Worm (Caenorhabditis elegans) whole organism, midembryonic: ENCODE measurements around the gene C23H3.9.

Experiments
- T22C8.4 ChIP-seq: fragments of 200-800 bp; sonication (Bioruptor generic); IDR thresholded peaks from 2 replicates; pipeline ENCODE4 v1.3.6; 2022; ENCODE audit warnings: missing genetic modification characterization, missing compliant biosample characterization
- cog-1 ChIP-seq: sonication (generic microtip); optimal IDR thresholded peaks from 2 replicates; lab custom pipeline; 2016; ENCODE audit warnings: missing genetic modification characterization, missing compliant biosample characterization
- flt-1 ChIP-seq: fragments of 200-800 bp; sonication (Bioruptor generic); IDR thresholded peaks from 2 replicates; pipeline ENCODE4 v1.3.6; 2022; ENCODE audit warnings: missing genetic modification characterization, missing compliant biosample characterization
- klf-2 ChIP-seq: fragments of 200-800 bp; sonication (Bioruptor generic); conservative IDR thresholded peaks from 2 replicates; pipeline ENCODE4 v1.3.6; 2022; ENCODE audit warnings: missing genetic modification reagents, missing genetic modification characterization, missing compliant biosample characterization
- med-1 ChIP-seq: sonication (generic microtip); optimal IDR thresholded peaks from 2 replicates; lab custom pipeline; 2017; ENCODE audit warnings: missing genetic modification characterization, mild to moderate bottlenecking, missing compliant biosample characterization, antibody characterized with exemption, missing genetic modification reagents; ENCODE audit not compliant: insufficient read depth
- ref-1 ChIP-seq: fragments of 200-800 bp; sonication (Bioruptor generic); conservative IDR thresholded peaks from 2 replicates; pipeline ENCODE4 v1.3.6; 2022; ENCODE audit warnings: missing genetic modification reagents, missing genetic modification characterization, missing compliant biosample characterization
- tab-1 ChIP-seq: fragments of 200-800 bp; sonication (Bioruptor generic); IDR thresholded peaks from 2 replicates; pipeline ENCODE4 v1.3.6; 2022; ENCODE audit warnings: missing genetic modification characterization, missing compliant biosample characterization
- ztf-23 ChIP-seq: fragments of 200-800 bp; sonication (Bioruptor generic); IDR thresholded peaks from 2 replicates; pipeline ENCODE4 v1.3.6; 2022; ENCODE audit warnings: missing genetic modification reagents, missing genetic modification characterization, missing compliant biosample characterization
- ztf-29 ChIP-seq: fragments of 200-800 bp; sonication (Bioruptor generic); IDR thresholded peaks from 2 replicates; pipeline ENCODE4 v1.3.6; 2022; ENCODE audit warnings: missing genetic modification reagents, missing genetic modification characterization, missing compliant biosample characterization

Gene C23H3.9

DNA sequence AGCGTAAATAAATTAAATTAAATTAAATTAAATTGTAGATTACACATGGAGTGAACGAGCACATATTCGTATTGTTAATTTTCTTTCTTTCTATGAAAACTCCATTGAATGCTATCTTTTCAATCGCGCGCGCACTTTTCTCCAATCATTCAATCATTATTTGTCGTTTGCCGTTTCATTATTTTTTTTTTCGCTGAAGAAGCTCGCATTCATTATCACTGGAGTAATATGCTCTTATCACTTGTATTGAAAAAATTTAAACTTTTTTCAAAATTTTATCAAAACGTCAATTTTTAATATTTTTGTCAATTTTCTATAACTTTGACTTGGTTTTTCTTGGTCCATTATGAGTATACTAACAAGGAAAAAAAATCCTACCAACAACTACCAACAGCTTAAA lies 13.6 kb downstream of the C23H3.9 start:
- TF ChIP-seq ref-1, result no peak
- no peak for TF ChIP-seq tab-1 (GFP tag; lab: Robert Waterston, UW)
- TF ChIP-seq flt-1, result no peak
- no peak for TF ChIP-seq ztf-23 (GFP tag; lab: Robert Waterston, UW)
- no peak for TF ChIP-seq med-1 (GFP tag; lab: Kevin White, UChicago)
- no peak for TF ChIP-seq klf-2 (GFP tag; lab: Robert Waterston, UW)
- no peak for TF ChIP-seq T22C8.4 (GFP tag; lab: Robert Waterston, UW)
- no peak for TF ChIP-seq cog-1 (tag; lab: Kevin White, UChicago)
- no peak for TF ChIP-seq ztf-29 (GFP tag; lab: Robert Waterston, UW)

DNA sequence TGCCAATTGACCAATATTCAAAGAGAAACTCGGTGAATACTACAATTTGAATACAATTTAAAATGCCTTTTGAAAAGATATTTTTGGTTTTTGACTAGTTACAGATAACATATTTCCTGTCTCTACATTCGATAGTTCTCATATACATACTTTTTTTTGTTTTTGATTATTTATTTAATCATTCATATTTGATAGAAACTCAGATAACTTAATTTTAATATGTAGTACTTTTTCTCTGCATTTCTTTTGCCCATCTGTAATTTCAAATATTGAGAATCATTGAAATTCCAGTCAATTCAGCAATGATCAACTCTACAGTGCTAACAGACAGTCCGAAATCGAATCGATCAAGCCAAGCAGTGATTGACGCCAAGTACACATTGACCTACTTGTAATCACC lies 18.1 kb downstream of the C23H3.9 start, which contains the start of gene C23H3.2:
TSS of gene C23H3.2 (plus strand) at position 301 of the 400 bp plus-strand sequence.
- no peak for TF ChIP-seq klf-2 (GFP tag; lab: Robert Waterston, UW)
- TF ChIP-seq flt-1, result no peak
- TF ChIP-seq ztf-23 (GFP tag; lab: Robert Waterston, UW), result no peak
- TF ChIP-seq ztf-29 (GFP tag; lab: Robert Waterston, UW), result no peak
- no peak for TF ChIP-seq med-1 (GFP tag; lab: Kevin White, UChicago)
- TF ChIP-seq tab-1 (GFP tag; lab: Robert Waterston, UW), result no peak
- no peak for TF ChIP-seq cog-1 (tag; lab: Kevin White, UChicago)
- TF ChIP-seq ref-1, result no peak
- no peak for TF ChIP-seq T22C8.4 (GFP tag; lab: Robert Waterston, UW)

DNA sequence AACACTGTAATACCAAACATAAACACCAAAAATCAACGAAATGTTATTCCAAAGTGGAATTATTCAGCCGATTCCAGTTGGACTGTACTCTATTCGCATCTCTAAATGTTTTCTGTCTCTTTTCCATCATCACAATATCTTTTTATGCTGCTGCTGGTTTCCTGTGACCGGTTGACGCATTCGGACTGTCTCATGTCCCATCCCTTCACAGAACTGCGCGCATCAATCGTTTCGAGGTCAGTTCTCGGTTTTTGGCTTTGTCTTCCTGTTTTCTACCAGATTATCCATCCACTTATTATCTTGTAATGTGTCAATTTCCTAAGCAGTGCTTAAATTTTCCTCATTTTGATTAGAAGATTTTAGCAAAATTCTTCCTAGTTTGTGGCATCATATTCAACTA lies 19.0 kb downstream of the C23H3.9 start:
- TF ChIP-seq ztf-29 (GFP tag; lab: Robert Waterston, UW), result no peak
- no peak for TF ChIP-seq klf-2 (GFP tag; lab: Robert Waterston, UW)
- no peak for TF ChIP-seq flt-1
- TF ChIP-seq tab-1 (GFP tag; lab: Robert Waterston, UW), result no peak
- no peak for TF ChIP-seq ref-1
- no peak for TF ChIP-seq cog-1 (tag; lab: Kevin White, UChicago)
- TF ChIP-seq med-1 (GFP tag; lab: Kevin White, UChicago), result no peak
- TF ChIP-seq ztf-23 (GFP tag; lab: Robert Waterston, UW), result no peak
- no peak for TF ChIP-seq T22C8.4 (GFP tag; lab: Robert Waterston, UW)

DNA sequence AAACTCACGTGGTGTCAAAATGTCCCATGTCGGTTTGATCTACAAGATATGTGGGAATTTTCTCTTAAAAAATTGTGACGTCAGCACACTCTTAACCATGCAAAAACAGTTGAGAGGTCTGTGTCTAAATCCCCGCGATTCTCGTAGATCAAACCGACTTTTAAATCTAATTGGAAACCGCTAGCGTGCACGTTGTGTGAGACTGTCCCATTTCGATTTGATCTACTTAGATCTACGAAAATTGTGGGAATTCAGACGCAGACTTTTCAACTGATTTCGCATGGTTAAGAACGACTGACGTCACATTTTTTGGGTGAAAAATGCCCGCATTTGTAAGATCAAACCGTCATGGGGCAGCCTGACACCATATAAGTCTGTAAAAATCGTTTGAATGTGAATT lies 21.2 kb downstream of the C23H3.9 start:
- TF ChIP-seq ztf-29 (GFP tag; lab: Robert Waterston, UW) (no peak), klf-2 (GFP tag; lab: Robert Waterston, UW) (no peak), tab-1 (GFP tag; lab: Robert Waterston, UW) (no peak), cog-1 (tag; lab: Kevin White, UChicago) (no peak), T22C8.4 (GFP tag; lab: Robert Waterston, UW) (no peak), ztf-23 (GFP tag; lab: Robert Waterston, UW) (no peak), flt-1 (no peak), med-1 (GFP tag; lab: Kevin White, UChicago) (no peak), ref-1 (no peak)

DNA sequence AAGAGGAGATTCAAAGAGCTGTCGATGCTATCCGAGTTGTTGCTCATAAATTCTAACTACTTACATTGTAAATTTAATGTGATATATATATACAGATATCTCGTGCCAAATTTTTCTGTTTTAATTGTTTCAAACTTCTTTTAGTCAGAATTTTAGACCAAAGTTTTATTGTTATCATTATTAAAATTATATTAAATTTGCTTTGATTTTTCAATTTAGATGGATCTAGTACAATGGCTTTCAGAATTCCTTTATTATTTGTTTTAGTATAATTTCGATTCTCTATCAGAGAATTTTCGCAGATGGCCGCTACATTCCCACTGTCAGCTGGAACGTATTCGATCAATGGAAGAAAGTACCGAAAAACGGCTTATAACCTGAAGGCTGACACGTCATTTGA lies 21.7 kb downstream of the C23H3.9 start, which contains the start of gene ascc-1:
TSS of gene ascc-1 (plus strand) at position 301 of the 400 bp plus-strand sequence.
- TF ChIP-seq med-1 (GFP tag; lab: Kevin White, UChicago) (no peak), cog-1 (tag; lab: Kevin White, UChicago) (no peak), tab-1 (GFP tag; lab: Robert Waterston, UW) (no peak), T22C8.4 (GFP tag; lab: Robert Waterston, UW) (no peak), ref-1 (no peak), ztf-29 (GFP tag; lab: Robert Waterston, UW) (no peak), ztf-23 (GFP tag; lab: Robert Waterston, UW) (no peak), klf-2 (GFP tag; lab: Robert Waterston, UW) (no peak), flt-1 (no peak)

DNA sequence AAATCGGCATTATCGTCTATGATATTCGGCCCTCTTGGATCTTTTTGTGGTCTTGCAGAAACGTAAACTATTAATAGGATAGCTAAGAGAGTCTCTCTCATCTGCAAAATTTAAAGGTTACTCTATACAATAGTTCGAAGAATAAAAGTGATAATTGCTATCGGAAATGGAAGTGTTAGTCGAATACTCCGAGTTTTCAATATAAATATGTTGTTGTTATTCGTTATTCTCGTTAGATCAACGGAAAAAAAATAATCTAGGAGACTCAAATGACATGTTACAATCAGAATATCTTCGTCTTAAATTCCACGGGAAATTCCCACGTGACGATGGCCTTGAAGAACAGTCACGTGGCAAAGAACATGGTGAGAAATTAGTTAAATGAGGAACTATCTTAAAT lies 23.9 kb downstream of the C23H3.9 start, which contains the start of gene tre-5:
TSS of gene tre-5 (minus strand) at position 101 of the 400 bp plus-strand sequence.
- TF ChIP-seq tab-1 (GFP tag; lab: Robert Waterston, UW) (no peak), cog-1 (tag; lab: Kevin White, UChicago) (no peak), klf-2 (GFP tag; lab: Robert Waterston, UW) (no peak), ztf-23 (GFP tag; lab: Robert Waterston, UW) (no peak)

DNA sequence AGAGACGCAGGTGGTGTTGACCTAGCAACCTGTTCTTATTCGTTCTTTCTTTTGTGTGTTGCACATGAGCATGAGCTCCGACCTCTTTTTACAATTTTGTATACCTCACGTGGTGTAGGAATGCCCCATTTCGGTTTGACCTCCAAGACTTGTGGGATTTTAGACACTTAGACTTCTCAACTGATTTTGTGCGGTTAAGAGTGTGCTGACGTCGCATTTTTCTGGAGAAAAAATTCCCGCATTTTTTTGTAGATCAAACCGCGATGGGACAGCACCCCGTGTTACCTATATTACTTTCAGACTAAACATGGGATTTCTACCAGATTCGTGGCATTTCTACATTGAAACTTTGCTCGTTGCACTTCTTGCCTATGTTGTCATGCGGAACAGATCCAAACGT lies 27.7 kb downstream of the C23H3.9 start, which contains the start of gene sptl-1:
TSS of gene sptl-1 (plus strand) at position 301 of the 400 bp plus-strand sequence.
- TF ChIP-seq tab-1 (GFP tag; lab: Robert Waterston, UW) (no peak), T22C8.4 (GFP tag; lab: Robert Waterston, UW) (no peak), med-1 (GFP tag; lab: Kevin White, UChicago) (no peak), ztf-29 (GFP tag; lab: Robert Waterston, UW) (no peak), klf-2 (GFP tag; lab: Robert Waterston, UW) (no peak)

DNA sequence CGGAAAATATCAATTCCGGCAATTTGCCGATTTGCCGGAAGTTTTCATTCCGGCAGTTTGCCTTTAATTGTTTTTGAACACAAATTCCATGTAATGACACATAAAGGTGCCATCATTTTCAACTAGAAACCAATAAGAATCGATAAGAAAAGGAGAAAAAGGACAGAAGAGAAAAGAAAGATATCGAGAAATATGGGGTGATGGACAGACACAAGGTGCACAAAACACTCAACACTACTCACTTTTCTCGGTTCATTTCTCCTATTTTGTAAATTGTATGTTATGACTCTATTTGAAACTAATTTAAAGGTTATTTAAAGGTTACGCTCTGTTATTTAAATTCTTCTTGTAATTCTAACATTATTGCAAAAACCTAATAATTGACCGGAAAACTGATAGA lies 28.2 kb downstream of the C23H3.9 start:
- no peak for TF ChIP-seq ztf-29 (GFP tag; lab: Robert Waterston, UW)
- TF ChIP-seq ztf-23 (GFP tag; lab: Robert Waterston, UW), result no peak
- no peak for TF ChIP-seq klf-2 (GFP tag; lab: Robert Waterston, UW)
- TF ChIP-seq ref-1, result no peak
- TF ChIP-seq T22C8.4 (GFP tag; lab: Robert Waterston, UW), result no peak
- TF ChIP-seq tab-1 (GFP tag; lab: Robert Waterston, UW), result no peak
- no peak for TF ChIP-seq med-1 (GFP tag; lab: Kevin White, UChicago)
- TF ChIP-seq cog-1 (tag; lab: Kevin White, UChicago), result no peak
- no peak for TF ChIP-seq flt-1

DNA sequence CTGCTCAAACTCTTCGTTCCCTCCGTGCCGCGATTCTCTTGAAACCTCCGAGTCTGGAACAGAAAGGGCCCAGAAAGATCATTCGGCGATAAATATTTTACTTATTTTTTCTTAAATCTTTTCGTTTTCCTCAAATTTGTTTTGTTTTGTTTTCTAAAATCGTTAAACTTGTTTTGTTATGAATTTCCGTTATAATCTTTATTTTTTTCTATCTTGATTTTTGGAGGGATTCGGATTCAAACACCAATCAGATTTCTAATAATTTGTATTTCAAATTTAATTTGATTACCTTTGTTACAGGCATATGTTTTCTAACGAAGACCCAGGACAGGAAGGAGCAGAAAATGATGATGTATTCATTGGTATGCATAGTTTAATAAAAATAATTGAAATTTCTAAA lies 31.8 kb downstream of the C23H3.9 start, which contains the start of gene C23H3.5:
TSS of gene C23H3.5 (plus strand) at position 301 of the 400 bp plus-strand sequence.
- TF ChIP-seq flt-1 (no peak), ztf-29 (GFP tag; lab: Robert Waterston, UW) (no peak)

DNA sequence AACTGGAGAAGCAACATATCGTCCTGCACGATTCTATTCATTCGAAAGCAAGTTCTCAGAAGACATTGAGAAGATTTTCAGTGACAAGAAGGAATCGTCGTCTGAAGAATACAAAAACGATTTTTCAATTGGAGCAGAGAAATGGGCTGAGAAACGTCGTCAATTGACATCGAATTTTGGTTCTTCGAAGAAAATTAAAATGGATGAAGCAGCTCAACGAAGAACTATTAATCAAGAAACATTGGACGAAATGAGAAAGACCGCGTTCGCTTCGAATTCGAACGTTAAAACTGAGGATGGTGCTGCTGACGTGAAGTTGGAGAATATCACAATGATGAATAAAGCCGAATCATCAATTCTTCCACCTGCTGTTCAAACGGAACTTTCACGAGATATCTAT lies 33.0 kb downstream of the C23H3.9 start, which contains the start of gene rpt-4:
TSS of gene rpt-4 (minus strand) at position 101 of the 400 bp plus-strand sequence.
- TF ChIP-seq ztf-29 (GFP tag; lab: Robert Waterston, UW) (no peak), med-1 (GFP tag; lab: Kevin White, UChicago) (no peak), flt-1 (no peak), ztf-23 (GFP tag; lab: Robert Waterston, UW) (no peak), T22C8.4 (GFP tag; lab: Robert Waterston, UW) (no peak), klf-2 (GFP tag; lab: Robert Waterston, UW) (no peak), ref-1 (no peak), cog-1 (tag; lab: Kevin White, UChicago) (no peak), tab-1 (GFP tag; lab: Robert Waterston, UW) (no peak)
